Fruit fly (Drosophila melanogaster): ENCODE results near the gene ksh.
A peak's percentile ranks its signal among the peaks of the same experiment; 100 is the strongest.

Gene ksh

DNA sequence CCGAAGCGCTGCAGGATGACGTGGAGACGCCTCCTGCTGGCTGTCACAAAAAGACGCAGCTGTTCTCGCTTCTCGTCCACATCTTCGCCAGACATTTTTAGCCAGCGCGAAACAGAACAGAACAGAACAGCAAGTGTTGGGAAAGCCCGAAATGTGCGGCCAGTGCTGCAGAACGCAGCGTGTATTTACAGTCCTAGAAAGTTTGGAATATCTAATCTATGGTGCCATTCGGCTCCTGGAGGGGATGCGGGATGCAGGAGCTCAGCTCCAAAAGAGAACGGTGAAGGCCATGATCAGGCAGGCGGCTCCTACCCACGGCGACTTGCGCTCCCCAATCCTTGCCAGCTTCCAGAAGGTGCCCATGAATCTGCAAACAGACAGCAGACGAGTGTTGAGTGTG lies 507 bp downstream of the ksh start, which contains the start of gene CG12204 (continued):
- TF ChIP-seq GATAe (GFP tag; conservative IDR thresholded peaks at IDR 0.05) (no peak), bab2 (GFP tag; optimal IDR thresholded peaks at IDR 0.05) (peak; percentile 15), CG11398 (GFP tag; optimal IDR thresholded peaks at IDR 0.05) (no peak), CG12769 (tag; optimal IDR thresholded peaks at IDR 0.05) (no peak), ttk (GFP tag; IDR thresholded peaks at IDR 0.05) (no peak), CG15011 (GFP tag; optimal IDR thresholded peaks at IDR 0.05) (no peak), CG17612 (GFP tag; IDR thresholded peaks at IDR 0.05) (no peak), CG8290 (GFP tag; optimal IDR thresholded peaks at IDR 0.05) (no peak), CG8290 (tag; optimal IDR thresholded peaks at IDR 0.05) (no peak), Jarid2 (GFP tag; optimal IDR thresholded peaks at IDR 0.05) (no peak), amos (GFP tag; IDR thresholded peaks at IDR 0.05; ENCODE audit: partially characterized antibody) (peak; percentile 30; the same call in 1 of the 2 replicates), tio (GFP tag; optimal IDR thresholded peaks at IDR 0.05) (no peak), nerfin-2 (GFP tag; IDR thresholded peaks at IDR 0.05; ENCODE audit: partially characterized antibody) (no peak), Hr51 (GFP tag; optimal IDR thresholded peaks at IDR 0.05) (peak in 1 of 2 experiments; percentile 17), tll (GFP tag; optimal IDR thresholded peaks at IDR 0.05) (no peak), lab (GFP tag; optimal IDR thresholded peaks at IDR 0.05) (no peak), Lpt (GFP tag; optimal IDR thresholded peaks at IDR 0.05) (no peak), Bgb (GFP tag; IDR thresholded peaks at IDR 0.05; ENCODE audit: partially characterized antibody) (no peak), bigmax (GFP tag; optimal IDR thresholded peaks at IDR 0.05) (no peak), eyg (GFP tag; optimal IDR thresholded peaks at IDR 0.05) (no peak), Dfd (GFP tag; optimal IDR thresholded peaks at IDR 0.05) (no peak), Myb (GFP tag; optimal IDR thresholded peaks at IDR 0.05) (no peak), knrl (GFP tag; IDR thresholded peaks at IDR 0.05; ENCODE audit: partially characterized antibody) (no peak), unc-4 (GFP tag; IDR thresholded peaks at IDR 0.05; ENCODE audit: partially characterized antibody) (no peak)

DNA sequence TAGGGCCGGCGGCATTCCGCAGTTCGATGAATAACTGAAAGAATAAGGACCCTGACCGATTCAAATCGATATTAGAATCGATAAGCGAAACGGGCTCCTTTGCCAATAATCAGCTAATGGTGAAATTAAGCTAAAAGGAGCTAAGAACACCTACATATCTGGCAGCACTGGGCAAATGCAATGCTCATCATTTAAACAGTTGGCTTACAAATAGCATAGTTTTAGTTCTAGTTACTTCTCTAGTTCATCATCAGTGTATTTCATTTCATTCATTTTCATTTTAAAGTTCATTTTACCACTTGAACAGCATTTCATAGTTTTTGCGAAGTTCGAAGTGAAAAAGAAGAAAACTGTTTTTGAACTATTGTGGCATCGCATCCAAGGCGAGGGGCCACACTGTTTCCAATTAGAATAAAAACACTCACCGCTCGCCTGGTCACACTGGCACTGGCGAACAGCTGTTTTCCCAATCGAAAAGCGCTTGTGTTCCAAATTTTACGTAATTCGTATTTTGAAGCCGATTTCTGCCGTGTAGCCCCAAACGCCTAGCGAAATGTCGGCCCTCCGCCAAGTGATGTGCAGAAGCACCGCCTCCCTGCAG lies 2.7 kb downstream of the ksh start, which contains the start of the genes pcm and ND-18:
Gene pcm (minus strand): TSS at position 28 of the 601 bp plus-strand sequence.
Gene ND-18 (plus strand): TSS at position 438 of the 601 bp plus-strand sequence.
- peak; percentile 79 for TF ChIP-seq MBD-R2 (GFP tag; IDR thresholded peaks at IDR 0.05)
- no peak for TF ChIP-seq CG34422 (GFP tag; IDR thresholded peaks at IDR 0.05)
- no peak for TF ChIP-seq CG30403 (GFP tag; optimal IDR thresholded peaks at IDR 0.05)
- peak; percentile 39 for TF ChIP-seq CG12659 (GFP tag; optimal IDR thresholded peaks at IDR 0.05)
- no peak for TF ChIP-seq org-1 (GFP tag; optimal IDR thresholded peaks at IDR 0.05)
- TF ChIP-seq CG2120 (GFP tag; optimal IDR thresholded peaks at IDR 0.05), result peak; percentile 4
- TF ChIP-seq CG5953 (GFP tag; IDR thresholded peaks at IDR 0.05), result no peak
- TF ChIP-seq CoRest (tag; optimal IDR thresholded peaks at IDR 0.05), result no peak
- TF ChIP-seq unpg (GFP tag; optimal IDR thresholded peaks at IDR 0.05), result no peak
- TF ChIP-seq cwo (GFP tag; optimal IDR thresholded peaks at IDR 0.05), result no peak
- no peak for TF ChIP-seq hb (GFP tag; IDR thresholded peaks at IDR 0.05; ENCODE audit: partially characterized antibody)
- TF ChIP-seq CG6654 (GFP tag; optimal IDR thresholded peaks at IDR 0.05), result no peak
- no peak for TF ChIP-seq CG3726 (GFP tag; IDR thresholded peaks at IDR 0.05)
- TF ChIP-seq tna (GFP tag; IDR thresholded peaks at IDR 0.05; ENCODE audit: partially characterized antibody), result no peak
- peak in 1 of 2 experiments; percentile 95 for TF ChIP-seq Pdp1 (GFP tag; optimal IDR thresholded peaks at IDR 0.05)
- no peak for TF ChIP-seq chinmo (GFP tag; IDR thresholded peaks at IDR 0.05; ENCODE audit: partially characterized antibody)
- TF ChIP-seq crp (GFP tag; optimal IDR thresholded peaks at IDR 0.05), result peak; percentile 54 to 92
- no peak for TF ChIP-seq gsb-n (tag; optimal IDR thresholded peaks at IDR 0.05)
- peak; percentile 18; the same call in 1 of the 2 replicates for TF ChIP-seq CG13287 (GFP tag; IDR thresholded peaks at IDR 0.05; ENCODE audit: partially characterized antibody)
- peak; percentile 25 for TF ChIP-seq CG12391 (tag; optimal IDR thresholded peaks at IDR 0.05)
- TF ChIP-seq Atf3 (GFP tag; optimal IDR thresholded peaks at IDR 0.05), result no peak
- TF ChIP-seq BEAF-32 (GFP tag; optimal IDR thresholded peaks at IDR 0.05), result peak; percentile 65
- peak; percentile 2 for TF ChIP-seq zen (tag; optimal IDR thresholded peaks at IDR 0.05)
- TF ChIP-seq CG34224 (GFP tag; IDR thresholded peaks at IDR 0.05; ENCODE audit: partially characterized antibody), result 0 out of 3 replicates have a peak, but pooled peaks have one; percentile 22
- peak; percentile 23 for TF ChIP-seq stwl (tag; optimal IDR thresholded peaks at IDR 0.05)
